Fruit fly (Drosophila melanogaster) whole organism, wandering third instar larva: Measurements from ENCODE around the gene mri.

Source experiments
- HLH106 ChIP-seq: fragments of 200-800 bp; optimal IDR thresholded peaks from 3 replicates; lab custom pipeline; 2019; ENCODE audit warnings: missing biosample characterization, mild to moderate bottlenecking, missing genetic modification characterization, moderate library complexity
- brk ChIP-seq: fragments of 200-800 bp; sonication (Bioruptor generic); optimal IDR thresholded peaks from 2 replicates; lab custom pipeline; 2016; ENCODE audit warnings: missing biosample characterization, mild to moderate bottlenecking, missing genetic modification characterization
- lola ChIP-seq: fragments of >200 bp; optimal IDR thresholded peaks from 2 replicates; lab custom pipeline; 2017; ENCODE audit warnings: missing biosample characterization, missing genetic modification characterization
- psq ChIP-seq: fragments of 200-800 bp; sonication (Bioruptor generic); optimal IDR thresholded peaks from 3 replicates; lab custom pipeline; 2017; ENCODE audit warnings: missing biosample characterization, mild to moderate bottlenecking, missing genetic modification characterization, moderate library complexity
- woc ChIP-seq: sonication (Bioruptor generic); optimal IDR thresholded peaks from 2 replicates; lab custom pipeline; 2016; ENCODE audit warnings: missing biosample characterization, mild to moderate bottlenecking, missing genetic modification characterization

dm6 chr3L:178913-179488 lies 21.0 kb upstream of the mri start, which contains the start of gene Vdup1:
- no peak for TF ChIP-seq psq
- no peak for TF ChIP-seq lola (GFP tag; lab: Kevin White, UChicago)
- TF ChIP-seq brk (GFP tag; lab: Kevin White, UChicago): no peak
- no peak for TF ChIP-seq HLH106 (tag; lab: Kevin White, UChicago)
- TF ChIP-seq woc (GFP tag; lab: Kevin White, UChicago): no peak
